Worm (Caenorhabditis elegans) whole organism, L2 larva: ENCODE data around the gene zgpa-1.

ENCODE experiments used
- C34F6.9 ChIP-seq: fragments of 150-350 bp; optimal IDR thresholded peaks from 2 replicates; lab custom pipeline; 2014; ENCODE audit warnings: missing biosample characterization, missing genetic modification characterization
- R02D3.7 ChIP-seq: fragments of 150-350 bp; optimal IDR thresholded peaks from 2 replicates; lab custom pipeline; 2014; ENCODE audit warnings: missing biosample characterization, missing genetic modification characterization
- Y55F3AM.14 ChIP-seq: fragments of 200-800 bp; sonication (Bioruptor generic); optimal IDR thresholded peaks from 2 replicates; lab custom pipeline; 2018; ENCODE audit warnings: mild to moderate bottlenecking, missing genetic modification characterization, missing compliant biosample characterization
- ZK546.5 ChIP-seq: sonication (generic microtip); optimal IDR thresholded peaks from 2 replicates; lab custom pipeline; 2017; ENCODE audit warnings: missing biosample characterization, missing genetic modification characterization
- ama-1 ChIP-seq: fragments of 150-350 bp; optimal IDR thresholded peaks from 2 replicates; lab custom pipeline; 2018; ENCODE audit warnings: inconsistent platforms
- blmp-1 ChIP-seq: sonication (generic microtip); optimal IDR thresholded peaks from 2 replicates; lab custom pipeline; 2017; ENCODE audit warnings: missing genetic modification characterization, mild to moderate bottlenecking, missing compliant biosample characterization, antibody characterized with exemption, moderate library complexity; ENCODE audit not compliant: insufficient read depth
- ceh-16 ChIP-seq: fragments of 150-350 bp; optimal IDR thresholded peaks from 2 replicates; lab custom pipeline; 2014; ENCODE audit warnings: missing biosample characterization, missing genetic modification characterization
- crh-2 ChIP-seq: sonication (generic microtip); optimal IDR thresholded peaks from 2 replicates; lab custom pipeline; 2017; ENCODE audit warnings: missing biosample characterization, missing genetic modification characterization
- egl-27 ChIP-seq: sonication (generic microtip); optimal IDR thresholded peaks from 3 replicates; lab custom pipeline; 2017; ENCODE audit warnings: missing biosample characterization, missing genetic modification reagents, missing genetic modification characterization
- elt-1 ChIP-seq: fragments of 150-350 bp; optimal IDR thresholded peaks from 2 replicates; lab custom pipeline; 2014; ENCODE audit warnings: missing biosample characterization, missing genetic modification characterization
- elt-3 ChIP-seq: sonication (generic microtip); optimal IDR thresholded peaks from 2 replicates; lab custom pipeline; 2017; ENCODE audit warnings: missing biosample characterization, missing genetic modification characterization
- fos-1 ChIP-seq: fragments of 150-350 bp; optimal IDR thresholded peaks from 2 replicates; lab custom pipeline; 2014; ENCODE audit warnings: missing biosample characterization, missing genetic modification characterization
- gmeb-1 ChIP-seq: fragments of 150-350 bp; optimal IDR thresholded peaks from 2 replicates; lab custom pipeline; 2014; ENCODE audit warnings: missing biosample characterization, missing genetic modification characterization
- lin-11 ChIP-seq: fragments of 150-350 bp; sonication (generic microtip); optimal IDR thresholded peaks from 2 replicates; lab custom pipeline; 2014; ENCODE audit warnings: missing biosample characterization, missing genetic modification characterization, inconsistent platforms, mixed read lengths
- lin-13 ChIP-seq: fragments of 150-350 bp; optimal IDR thresholded peaks from 2 replicates; lab custom pipeline; 2014; ENCODE audit warnings: missing biosample characterization, missing genetic modification reagents, missing genetic modification characterization
- lin-39 ChIP-seq: fragments of 150-350 bp; optimal IDR thresholded peaks from 2 replicates; lab custom pipeline; 2014; ENCODE audit warnings: missing biosample characterization, missing genetic modification reagents, missing genetic modification characterization
- lsy-2 ChIP-seq, 2 experiments: fragments of 150-350 bp in 1 of 2; sonication (generic microtip) in 1 of 2; optimal IDR thresholded peaks; 2 replicates each; lab custom pipeline; 2014 to 2017; ENCODE audit warnings: missing biosample characterization in 2 of 2, missing genetic modification characterization in 2 of 2
- mbf-1 ChIP-seq: sonication (generic microtip); optimal IDR thresholded peaks from 2 replicates; lab custom pipeline; 2017; ENCODE audit warnings: missing biosample characterization, missing genetic modification characterization
- mdl-1 ChIP-seq, 2 experiments: fragments of 150-350 bp in 1 of 2; sonication (generic microtip) in 1 of 2; optimal IDR thresholded peaks; 2 replicates each; lab custom pipeline; 2017; ENCODE audit warnings: missing biosample characterization in 2 of 2, missing genetic modification characterization in 2 of 2
- nhr-10 ChIP-seq: sonication (generic microtip); optimal IDR thresholded peaks from 2 replicates; lab custom pipeline; 2017; ENCODE audit warnings: missing biosample characterization, missing genetic modification characterization
- nhr-129 ChIP-seq: fragments of 150-350 bp; optimal IDR thresholded peaks from 2 replicates; lab custom pipeline; 2014; ENCODE audit warnings: missing biosample characterization, missing genetic modification characterization
- nhr-21 ChIP-seq: fragments of 150-350 bp; optimal IDR thresholded peaks from 2 replicates; lab custom pipeline; 2014; ENCODE audit warnings: missing biosample characterization, missing genetic modification characterization
- nhr-23 ChIP-seq: fragments of 150-350 bp; optimal IDR thresholded peaks from 2 replicates; lab custom pipeline; 2014; ENCODE audit warnings: missing biosample characterization, missing genetic modification reagents, missing genetic modification characterization
- nhr-237 ChIP-seq: fragments of 150-350 bp; optimal IDR thresholded peaks from 2 replicates; lab custom pipeline; 2014; ENCODE audit warnings: missing biosample characterization, missing genetic modification characterization
- nhr-6 ChIP-seq: fragments of 150-350 bp; optimal IDR thresholded peaks from 2 replicates; lab custom pipeline; 2014; ENCODE audit warnings: missing biosample characterization, missing genetic modification characterization
- nhr-77 ChIP-seq: fragments of 150-350 bp; optimal IDR thresholded peaks from 2 replicates; lab custom pipeline; 2014; ENCODE audit warnings: missing biosample characterization, missing genetic modification characterization
- peb-1 ChIP-seq: fragments of 150-350 bp; optimal IDR thresholded peaks from 2 replicates; lab custom pipeline; 2014; ENCODE audit warnings: missing biosample characterization, missing genetic modification characterization
- skn-1 ChIP-seq: sonication (generic microtip); optimal IDR thresholded peaks from 2 replicates; lab custom pipeline; 2017; ENCODE audit warnings: missing biosample characterization, missing genetic modification characterization
- sma-3 ChIP-seq: sonication (generic microtip); optimal IDR thresholded peaks from 2 replicates; lab custom pipeline; 2016; ENCODE audit warnings: missing genetic modification reagents, missing genetic modification characterization, missing compliant biosample characterization
- sma-9 ChIP-seq, 2 experiments: fragments of 150-350 bp in 1 of 2; sonication (generic microtip) in 1 of 2; optimal IDR thresholded peaks; 2 replicates each; lab custom pipeline; 2014 to 2016; ENCODE audit warnings: missing genetic modification characterization in 2 of 2, mild to moderate bottlenecking in 1 of 2, missing biosample characterization in 1 of 2, missing compliant biosample characterization in 1 of 2, missing genetic modification reagents in 1 of 2, moderate library complexity in 1 of 2
- snpc-4 ChIP-seq: fragments of 150-350 bp; optimal IDR thresholded peaks from 2 replicates; lab custom pipeline; 2014; ENCODE audit warnings: missing biosample characterization, missing genetic modification characterization
- unc-55 ChIP-seq: fragments of 150-350 bp; sonication (generic microtip); optimal IDR thresholded peaks from 3 replicates; lab custom pipeline; 2014; ENCODE audit warnings: missing biosample characterization, missing genetic modification reagents, missing genetic modification characterization
- unc-62 ChIP-seq: fragments of 150-350 bp; optimal IDR thresholded peaks from 2 replicates; lab custom pipeline; 2014; ENCODE audit warnings: missing biosample characterization, missing genetic modification reagents, missing genetic modification characterization
- zag-1 ChIP-seq: fragments of 150-350 bp; optimal IDR thresholded peaks from 2 replicates; lab custom pipeline; 2014; ENCODE audit warnings: missing biosample characterization, missing genetic modification characterization
- ztf-1 ChIP-seq: fragments of 200-800 bp; sonication (Bioruptor generic); conservative IDR thresholded peaks from 2 replicates; pipeline ENCODE4 v1.3.6; 2022; ENCODE audit warnings: missing genetic modification characterization, missing compliant biosample characterization
- ztf-4 ChIP-seq: fragments of 150-350 bp; optimal IDR thresholded peaks from 2 replicates; lab custom pipeline; 2014; ENCODE audit warnings: missing biosample characterization, missing genetic modification characterization

zgpa-1 gene

DNA sequence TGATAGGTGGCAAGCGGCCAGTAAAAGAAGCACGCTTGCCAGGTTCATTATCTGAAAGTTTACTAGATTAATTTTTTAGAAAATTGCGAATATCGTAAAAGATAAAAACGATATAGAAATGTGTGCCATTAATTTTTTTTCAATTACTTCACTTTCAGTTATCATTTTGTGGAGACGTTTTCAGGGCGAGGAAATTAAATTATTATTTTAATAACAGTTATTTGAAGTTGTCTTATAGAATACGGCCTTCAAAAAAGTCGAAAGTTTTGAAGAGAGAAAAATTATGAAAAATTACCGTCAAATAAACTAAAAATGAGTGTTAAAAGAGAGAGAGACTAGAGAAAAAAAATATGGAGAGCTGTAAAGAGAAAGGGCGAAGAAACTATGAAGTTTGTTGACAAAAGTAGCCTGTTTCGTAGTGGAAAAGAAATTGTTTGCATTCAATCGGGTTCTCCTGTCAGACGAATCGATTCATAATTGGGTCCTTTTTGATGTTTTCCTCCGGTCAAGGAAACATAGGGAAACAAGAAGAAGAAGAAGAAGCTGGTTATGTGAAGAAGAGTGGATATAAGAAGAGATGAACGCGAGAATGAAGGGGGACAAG is 22.1 kb upstream of the zgpa-1 start, which contains the start of gene erp-44.2:
Gene erp-44.2, minus strand, starts transcription at position 51 of the 604 bp plus-strand sequence.
- TF ChIP-seq lin-11 (tag; lab: Kevin White, UChicago) (no peak), nhr-21 (no peak), sma-9 (GFP tag; optimal IDR thresholded peaks at IDR 0.05; lab: Kevin White, UChicago) (no peak), sma-9 (tag; optimal IDR thresholded peaks at IDR 0.05; lab: Kevin White, UChicago) (no peak), elt-3 (tag; lab: Kevin White, UChicago) (no peak), unc-62 (GFP tag; lab: Kevin White, UChicago) (no peak), ztf-4 (no peak), ceh-16 (tag; lab: Kevin White, UChicago) (no peak), ztf-1 (GFP tag; lab: Robert Waterston, UW) (no peak), ama-1 (lab: Kevin White, UChicago) (no peak), gmeb-1 (tag; lab: Kevin White, UChicago) (no peak), R02D3.7 (no peak), zag-1 (tag; lab: Kevin White, UChicago) (no peak)

DNA sequence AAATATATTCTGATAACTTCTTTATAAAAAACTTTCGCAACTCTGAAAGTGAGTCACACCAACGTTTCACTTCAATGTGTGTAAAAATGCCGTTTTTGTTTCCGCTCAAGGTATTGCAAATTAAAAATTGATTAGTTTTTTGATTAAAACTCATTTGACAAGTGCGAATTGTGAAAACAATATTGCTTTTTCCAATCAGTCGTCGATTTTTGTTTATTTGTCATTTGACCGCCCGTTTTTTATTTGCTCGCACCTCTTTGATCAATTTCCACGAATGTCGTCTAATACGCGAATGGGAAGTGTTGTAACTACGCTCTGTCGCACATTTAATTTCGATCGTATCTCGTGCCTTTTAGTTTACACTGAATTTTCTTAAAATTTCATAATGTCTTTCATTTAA is 17.5 kb upstream of the zgpa-1 start, which contains the start of gene mvb-12:
Gene mvb-12, plus strand, starts transcription at position 375 of the 400 bp plus-strand sequence.
- no peak for TF ChIP-seq mbf-1 (tag; lab: Kevin White, UChicago)
- TF ChIP-seq peb-1 (tag; lab: Kevin White, UChicago), result no peak
- TF ChIP-seq nhr-237 (tag; lab: Kevin White, UChicago), result no peak
- no peak for TF ChIP-seq skn-1 (tag; lab: Kevin White, UChicago)
- no peak for TF ChIP-seq sma-3 (GFP tag; lab: Kevin White, UChicago)
- TF ChIP-seq lsy-2 (tag; optimal IDR thresholded peaks at IDR 0.05; lab: Kevin White, UChicago), result peak in 1 of 2 experiments; percentile 54
- TF ChIP-seq ztf-4, result no peak
- no peak for TF ChIP-seq ztf-1 (GFP tag; lab: Robert Waterston, UW)
- no peak for TF ChIP-seq blmp-1 (tag; lab: Kevin White, UChicago)
- TF ChIP-seq lin-39 (tag; lab: Kevin White, UChicago), result no peak
- TF ChIP-seq Y55F3AM.14, result no peak
- peak; percentile 43 for TF ChIP-seq nhr-129 (tag; lab: Kevin White, UChicago)
- TF ChIP-seq nhr-23 (tag; lab: Kevin White, UChicago), result no peak
- TF ChIP-seq C34F6.9 (tag; lab: Kevin White, UChicago), result peak; percentile 43
- TF ChIP-seq nhr-21, result no peak
- peak; percentile 40 for TF ChIP-seq unc-55 (GFP tag; lab: Kevin White, UChicago)
- peak; percentile 37 for TF ChIP-seq fos-1
- no peak for TF ChIP-seq mdl-1 (tag; optimal IDR thresholded peaks at IDR 0.05; lab: Kevin White, UChicago)
- no peak for TF ChIP-seq nhr-77
- TF ChIP-seq crh-2 (tag; lab: Kevin White, UChicago), result peak; percentile 21
- no peak for TF ChIP-seq egl-27 (tag; lab: Kevin White, UChicago)
- TF ChIP-seq R02D3.7, result no peak
- no peak for TF ChIP-seq nhr-6 (tag; lab: Kevin White, UChicago)
- no peak for TF ChIP-seq lin-13 (GFP tag; lab: Kevin White, UChicago)
- TF ChIP-seq unc-62 (GFP tag; lab: Kevin White, UChicago), result no peak
- TF ChIP-seq ama-1 (lab: Kevin White, UChicago), result no peak
- TF ChIP-seq elt-1 (tag; lab: Kevin White, UChicago), result no peak
- no peak for TF ChIP-seq nhr-10 (tag; lab: Kevin White, UChicago)
- no peak for TF ChIP-seq ZK546.5 (tag; lab: Kevin White, UChicago)
- no peak for TF ChIP-seq snpc-4 (tag; lab: Kevin White, UChicago)
- no peak for TF ChIP-seq ceh-16 (tag; lab: Kevin White, UChicago)

DNA sequence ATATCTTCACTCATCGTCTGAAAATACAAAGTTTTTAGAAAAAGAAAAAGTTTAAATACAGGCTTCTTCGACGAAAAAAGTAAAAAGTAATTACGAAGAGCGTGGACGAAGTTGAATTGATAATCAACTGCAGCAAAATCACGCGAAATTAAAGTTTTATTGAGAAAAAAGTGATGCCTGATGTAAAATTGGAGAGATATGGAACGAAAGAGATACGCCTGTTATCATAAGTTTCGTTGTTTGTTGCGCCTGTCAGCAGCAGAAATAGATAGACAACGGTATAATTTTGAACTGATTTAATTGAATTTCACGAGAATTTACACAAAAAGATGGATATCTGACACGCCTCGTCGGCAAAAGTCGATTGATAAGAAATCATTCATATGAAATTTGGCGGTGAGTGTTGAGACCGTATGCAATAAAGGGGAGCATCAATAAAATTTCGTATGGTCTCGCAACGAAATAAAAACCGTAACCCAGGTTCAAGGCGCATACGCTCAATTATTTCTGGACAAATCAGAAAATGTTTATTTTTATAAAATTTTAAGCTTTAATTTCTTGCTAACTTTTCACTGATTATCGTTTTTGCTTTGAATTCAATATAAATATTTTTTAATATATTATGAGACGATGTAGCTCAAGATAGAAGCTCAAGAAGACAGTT is 16.8 kb upstream of the zgpa-1 start, which contains the start of gene C06A6.4:
Gene C06A6.4, minus strand, starts transcription at position 24 of the 664 bp plus-strand sequence.
- TF ChIP-seq mdl-1 (tag; optimal IDR thresholded peaks at IDR 0.05; lab: Kevin White, UChicago), result no peak
- TF ChIP-seq fos-1, result peak; percentile 14
- no peak for TF ChIP-seq lsy-2 (tag; optimal IDR thresholded peaks at IDR 0.05; lab: Kevin White, UChicago)
